Fruit fly (Drosophila melanogaster) whole organism, embryonic: ENCODE measurements around the gene CG3587.

ENCODE experiments used
- Atf3 ChIP-seq: fragments of 200-800 bp; sonication (Bioruptor generic); optimal IDR thresholded peaks from 3 replicates; lab custom pipeline; 2016; ENCODE audit warnings: missing biosample characterization, missing genetic modification characterization
- B-H2 ChIP-seq: fragments of 200-800 bp; sonication (Bioruptor generic); optimal IDR thresholded peaks from 2 replicates; lab custom pipeline; 2018; ENCODE audit warnings: missing biosample characterization, mild to moderate bottlenecking, missing genetic modification characterization
- Bdp1 ChIP-seq: fragments of 200-800 bp; sonication (Bioruptor generic); optimal IDR thresholded peaks from 3 replicates; lab custom pipeline; 2016; ENCODE audit warnings: missing biosample characterization, missing genetic modification characterization
- CG10147 ChIP-seq: fragments of 200-800 bp; sonication (Bioruptor generic); optimal IDR thresholded peaks from 2 replicates; lab custom pipeline; 2019; ENCODE audit warnings: missing biosample characterization, mild to moderate bottlenecking, missing genetic modification characterization, moderate library complexity
- CG10366 ChIP-seq: fragments of 200-800 bp; sonication (Bioruptor generic); IDR thresholded peaks from 2 replicates; pipeline ENCODE4 v1.3.6; 2022; ENCODE audit warnings: missing biosample characterization, missing genetic modification characterization
- CG10959 ChIP-seq: fragments of 200-800 bp; sonication (Bioruptor generic); IDR thresholded peaks from 2 replicates; pipeline ENCODE4 v1.3.6; 2022; ENCODE audit warnings: missing biosample characterization, missing genetic modification characterization
- CG11560 ChIP-seq: fragments of 200-800 bp; sonication (Bioruptor generic); IDR thresholded peaks from 3 replicates; pipeline ENCODE4 v1.3.6; 2022; ENCODE audit warnings: missing biosample characterization, missing genetic modification characterization
- CG12071 ChIP-seq: fragments of 200-800 bp; sonication (Bioruptor generic); optimal IDR thresholded peaks from 3 replicates; lab custom pipeline; 2018; ENCODE audit warnings: missing biosample characterization, mild to moderate bottlenecking, missing genetic modification characterization
- CG12155 ChIP-seq: fragments of 200-800 bp; sonication (Bioruptor generic); optimal IDR thresholded peaks from 3 replicates; lab custom pipeline; 2016; ENCODE audit warnings: missing biosample characterization, missing genetic modification characterization
- CG13894 ChIP-seq: fragments of 200-800 bp; sonication (Bioruptor generic); optimal IDR thresholded peaks from 3 replicates; lab custom pipeline; 2018; ENCODE audit warnings: missing biosample characterization, mild to moderate bottlenecking, missing genetic modification characterization, moderate library complexity
- CG16863 ChIP-seq: fragments of 200-800 bp; sonication (Bioruptor generic); optimal IDR thresholded peaks from 3 replicates; lab custom pipeline; 2016; ENCODE audit warnings: missing biosample characterization, missing genetic modification characterization
- CG17802 ChIP-seq: fragments of 200-800 bp; sonication (Bioruptor generic); optimal IDR thresholded peaks from 2 replicates; lab custom pipeline; 2018; ENCODE audit warnings: missing biosample characterization, mild to moderate bottlenecking, missing genetic modification characterization, moderate library complexity
- CG2875 ChIP-seq: fragments of 200-800 bp; sonication (Bioruptor generic); optimal IDR thresholded peaks from 2 replicates; lab custom pipeline; 2017; ENCODE audit warnings: missing biosample characterization, mild to moderate bottlenecking, missing genetic modification characterization, missing genetic modification reagents
- CG30431 ChIP-seq: fragments of 200-800 bp; sonication (Bioruptor generic); optimal IDR thresholded peaks from 2 replicates; lab custom pipeline; 2017; ENCODE audit warnings: missing biosample characterization, missing genetic modification characterization
- CG31388 ChIP-seq: fragments of 200-800 bp; sonication (Bioruptor generic); optimal IDR thresholded peaks from 2 replicates; lab custom pipeline; 2016; ENCODE audit warnings: missing biosample characterization, missing genetic modification characterization
- CG32772 ChIP-seq: fragments of 200-800 bp; sonication (Bioruptor generic); IDR thresholded peaks from 2 replicates; pipeline ENCODE4 v1.3.6; 2022; ENCODE audit warnings: missing biosample characterization, missing genetic modification characterization
- CG3838 ChIP-seq: fragments of 200-800 bp; sonication (Bioruptor generic); optimal IDR thresholded peaks from 3 replicates; lab custom pipeline; 2016; ENCODE audit warnings: missing biosample characterization, missing genetic modification characterization
- CG6765 ChIP-seq: fragments of 200-800 bp; sonication (Bioruptor generic); optimal IDR thresholded peaks from 3 replicates; lab custom pipeline; 2017; ENCODE audit warnings: missing biosample characterization, mild to moderate bottlenecking, missing genetic modification characterization
- CG7271 ChIP-seq: fragments of 200-800 bp; sonication (Bioruptor generic); optimal IDR thresholded peaks from 2 replicates; lab custom pipeline; 2018; ENCODE audit warnings: missing biosample characterization, mild to moderate bottlenecking, missing genetic modification characterization, moderate library complexity
- CG7556 ChIP-seq: fragments of 200-800 bp; sonication (Bioruptor generic); optimal IDR thresholded peaks from 2 replicates; lab custom pipeline; 2017; ENCODE audit warnings: missing biosample characterization, mild to moderate bottlenecking, missing genetic modification characterization
- CG7745 ChIP-seq: fragments of 200-800 bp; sonication (Bioruptor generic); optimal IDR thresholded peaks from 2 replicates; lab custom pipeline; 2018; ENCODE audit warnings: missing biosample characterization, mild to moderate bottlenecking, missing genetic modification characterization, moderate library complexity
- CG7928 ChIP-seq: fragments of 200-800 bp; sonication (Bioruptor generic); optimal IDR thresholded peaks from 2 replicates; lab custom pipeline; 2017; ENCODE audit warnings: missing biosample characterization, mild to moderate bottlenecking, missing genetic modification characterization
- CG9609 ChIP-seq: fragments of 200-800 bp; sonication (Bioruptor generic); optimal IDR thresholded peaks from 3 replicates; lab custom pipeline; 2016; ENCODE audit warnings: missing biosample characterization, missing genetic modification characterization
- MBD-R2 ChIP-seq: fragments of 200-800 bp; sonication (Bioruptor generic); IDR thresholded peaks from 2 replicates; pipeline ENCODE4 v1.3.6; 2022; ENCODE audit warnings: missing biosample characterization, missing genetic modification characterization
- Rfx ChIP-seq: fragments of 200-800 bp; sonication (Bioruptor generic); IDR thresholded peaks from 2 replicates; pipeline ENCODE4 v1.3.6; 2022; ENCODE audit warnings: missing biosample characterization, missing genetic modification characterization
- Scr ChIP-seq: fragments of 200-800 bp; sonication (Bioruptor generic); IDR thresholded peaks from 2 replicates; pipeline ENCODE4 v1.3.6; 2022; ENCODE audit warnings: missing biosample characterization, missing genetic modification characterization; ENCODE audit not compliant: partially characterized antibody
- Sin3A ChIP-seq: fragments of >200 bp; optimal IDR thresholded peaks from 2 replicates; lab custom pipeline; 2018
- Six4 ChIP-seq: fragments of 200-800 bp; sonication (Bioruptor generic); optimal IDR thresholded peaks from 2 replicates; lab custom pipeline; 2016; ENCODE audit warnings: missing biosample characterization, missing genetic modification characterization
- Sry-δ ChIP-seq: fragments of 200-800 bp; sonication (Bioruptor generic); optimal IDR thresholded peaks from 2 replicates; lab custom pipeline; 2016; ENCODE audit warnings: missing biosample characterization, missing genetic modification characterization
- Ssrp ChIP-seq: fragments of 200-800 bp; sonication (Bioruptor generic); optimal IDR thresholded peaks from 2 replicates; lab custom pipeline; 2018; ENCODE audit warnings: missing biosample characterization, mild to moderate bottlenecking, missing genetic modification characterization, moderate library complexity
- al ChIP-seq: fragments of 200-800 bp; sonication (Bioruptor generic); IDR thresholded peaks from 2 replicates; pipeline ENCODE4 v1.3.6; 2022; ENCODE audit warnings: missing biosample characterization, missing genetic modification characterization
- aop ChIP-seq: fragments of 200-800 bp; sonication (Bioruptor generic); IDR thresholded peaks from 2 replicates; pipeline ENCODE4 v1.3.6; 2022; ENCODE audit warnings: missing biosample characterization, missing genetic modification characterization
- az2 ChIP-seq: fragments of 200-800 bp; sonication (Bioruptor generic); optimal IDR thresholded peaks from 3 replicates; lab custom pipeline; 2016; ENCODE audit warnings: missing biosample characterization, missing genetic modification characterization
- chn ChIP-seq: fragments of 200-800 bp; sonication (Bioruptor generic); optimal IDR thresholded peaks from 2 replicates; lab custom pipeline; 2016; ENCODE audit warnings: missing biosample characterization, missing genetic modification characterization
- cwo ChIP-seq: fragments of 200-800 bp; sonication (Bioruptor generic); optimal IDR thresholded peaks from 3 replicates; lab custom pipeline; 2017; ENCODE audit warnings: missing biosample characterization, missing genetic modification characterization, mild to moderate bottlenecking, moderate library complexity, missing genetic modification reagents
- dati ChIP-seq: fragments of 200-800 bp; sonication (Bioruptor generic); IDR thresholded peaks from 2 replicates; pipeline ENCODE4 v1.3.6; 2022; ENCODE audit warnings: missing biosample characterization, missing genetic modification characterization
- en ChIP-seq: fragments of 200-800 bp; sonication (Bioruptor generic); optimal IDR thresholded peaks from 2 replicates; lab custom pipeline; 2016; ENCODE audit warnings: missing biosample characterization, missing genetic modification characterization
- grn ChIP-seq: fragments of 200-800 bp; sonication (Bioruptor generic); optimal IDR thresholded peaks from 3 replicates; lab custom pipeline; 2017; ENCODE audit warnings: missing biosample characterization, missing genetic modification characterization
- hb ChIP-seq: fragments of 200-800 bp; sonication (Bioruptor generic); IDR thresholded peaks from 3 replicates; pipeline ENCODE4 v1.3.6; 2022; ENCODE audit warnings: missing biosample characterization, missing genetic modification characterization; ENCODE audit not compliant: partially characterized antibody
- hth ChIP-seq: fragments of >200 bp; optimal IDR thresholded peaks from 2 replicates; lab custom pipeline; 2017; ENCODE audit warnings: inconsistent platforms
- lilli ChIP-seq: fragments of 200-800 bp; sonication (Bioruptor generic); optimal IDR thresholded peaks from 3 replicates; lab custom pipeline; 2016; ENCODE audit warnings: missing biosample characterization, missing genetic modification characterization
- lov ChIP-seq, 2 experiments: fragments of 200-800 bp in 1 of 2; fragments of >200 bp in 1 of 2; sonication (Bioruptor generic) in 1 of 2; IDR thresholded peaks in 1 of 2; optimal IDR thresholded peaks in 1 of 2; 2 replicates in 1 of 2; 3 replicates in 1 of 2; pipeline versions ENCODE4 v1.3.6 to Lab custom; 2017 to 2022; ENCODE audit warnings: missing biosample characterization in 1 of 2, missing genetic modification characterization in 1 of 2
- mld ChIP-seq: fragments of 200-800 bp; sonication (Bioruptor generic); IDR thresholded peaks from 3 replicates; pipeline ENCODE4 v1.3.6; 2022; ENCODE audit warnings: missing biosample characterization, missing genetic modification characterization; ENCODE audit not compliant: partially characterized antibody
- nau ChIP-seq: fragments of 200-800 bp; sonication (Bioruptor generic); optimal IDR thresholded peaks from 3 replicates; lab custom pipeline; 2017; ENCODE audit warnings: missing biosample characterization, mild to moderate bottlenecking, missing genetic modification characterization, missing genetic modification reagents
- org-1 ChIP-seq: fragments of 200-800 bp; sonication (Bioruptor generic); optimal IDR thresholded peaks from 2 replicates; lab custom pipeline; 2017; ENCODE audit warnings: missing biosample characterization, missing genetic modification characterization
- pnt ChIP-seq: fragments of 200-800 bp; sonication (Bioruptor generic); optimal IDR thresholded peaks from 3 replicates; lab custom pipeline; 2016; ENCODE audit warnings: missing biosample characterization, missing genetic modification characterization
- stwl ChIP-seq: fragments of 200-800 bp; sonication (Bioruptor generic); optimal IDR thresholded peaks from 3 replicates; lab custom pipeline; 2018; ENCODE audit warnings: missing biosample characterization, mild to moderate bottlenecking, missing genetic modification characterization, moderate library complexity
- tin ChIP-seq: fragments of 200-800 bp; sonication (Bioruptor generic); optimal IDR thresholded peaks from 3 replicates; lab custom pipeline; 2016; ENCODE audit warnings: missing biosample characterization, missing genetic modification characterization
- tio ChIP-seq: fragments of 200-800 bp; sonication (Bioruptor generic); optimal IDR thresholded peaks from 2 replicates; lab custom pipeline; 2017; ENCODE audit warnings: missing biosample characterization, missing genetic modification characterization, inconsistent platforms
- z ChIP-seq: fragments of 200-800 bp; sonication (Bioruptor generic); IDR thresholded peaks from 3 replicates; pipeline ENCODE4 v1.3.6; 2022; ENCODE audit warnings: missing biosample characterization, missing genetic modification characterization

The CG3587 gene

dm6 chrX:1951391-1952066 lies 11.4 kb downstream of the CG3587 start (continued):
- TF ChIP-seq CG6765 (GFP tag; lab: Kevin White, UChicago) (peak; percentile 90), en (GFP tag; lab: Kevin White, UChicago) (peak; percentile 95), mld (no peak), CG12155 (GFP tag; lab: Kevin White, UChicago) (peak; percentile 92), tin (GFP tag; lab: Kevin White, UChicago) (peak; percentile 96), CG30431 (peak; percentile 96), hth (lab: Kevin White, UChicago) (no peak), Scr (GFP tag; lab: Robert Waterston, UW) (no peak), CG7745 (tag; lab: Kevin White, UChicago) (peak; percentile 47), CG9609 (GFP tag; lab: Kevin White, UChicago) (peak; percentile 96), CG7928 (GFP tag; lab: Kevin White, UChicago) (peak; percentile 71), Sin3A (lab: Kevin White, UChicago) (no peak), tio (GFP tag; lab: Kevin White, UChicago) (peak; percentile 89), CG16863 (GFP tag; lab: Kevin White, UChicago) (peak; percentile 96), CG17802 (peak; percentile 88), dati (GFP tag; lab: Robert Waterston, UW) (peak; percentile 89), CG7271 (peak; percentile 80), lov (optimal IDR thresholded peaks at IDR 0.05; lab: Kevin White, UChicago) (no peak), lov (GFP tag; IDR thresholded peaks at IDR 0.05; lab: Robert Waterston, UW) (peak; percentile 95), MBD-R2 (GFP tag; lab: Robert Waterston, UW) (peak; percentile 85; the same call in 1 of the 2 replicates), CG10366 (GFP tag; lab: Robert Waterston, UW) (peak; percentile 89), lilli (GFP tag; lab: Kevin White, UChicago) (peak; percentile 96), CG3838 (GFP tag; lab: Kevin White, UChicago) (peak; percentile 85), CG32772 (GFP tag; lab: Robert Waterston, UW) (peak; percentile 93), Six4 (GFP tag; lab: Kevin White, UChicago) (peak; percentile 95), nau (GFP tag; lab: Kevin White, UChicago) (peak; percentile 94), chn (GFP tag; lab: Kevin White, UChicago) (peak; percentile 95), al (GFP tag; lab: Robert Waterston, UW) (peak; percentile 85), B-H2 (GFP tag; lab: Kevin White, UChicago) (peak; percentile 88), Bdp1 (peak; percentile 88), CG10959 (GFP tag; lab: Robert Waterston, UW) (peak; percentile 85), CG12071 (peak; percentile 98), z (peak; percentile 69; the same call in 1 of the 3 replicates), Sry-δ (GFP tag; lab: Kevin White, UChicago) (peak; percentile 63), aop (GFP tag; lab: Robert Waterston, UW) (peak; percentile 78), cwo (peak; percentile 93), org-1 (GFP tag; lab: Kevin White, UChicago) (peak; percentile 96), Rfx (peak; percentile 96), CG31388 (peak; percentile 74), CG10147 (GFP tag; lab: Kevin White, UChicago) (peak; percentile 92), CG11560 (tag; lab: Robert Waterston, UW) (peak; percentile 67; the same call in 1 of the 3 replicates), hb (GFP tag; lab: Robert Waterston, UW) (no peak), pnt (GFP tag; lab: Kevin White, UChicago) (peak; percentile 94), CG7556 (GFP tag; lab: Kevin White, UChicago) (peak; percentile 95), stwl (tag; lab: Kevin White, UChicago) (peak; percentile 42), CG2875 (GFP tag; lab: Kevin White, UChicago) (peak; percentile 95), Ssrp (tag; lab: Kevin White, UChicago) (peak; percentile 92), grn (GFP tag; lab: Kevin White, UChicago) (peak; percentile 44), Atf3 (peak; percentile 93), CG13894 (tag; lab: Kevin White, UChicago) (peak; percentile 91), az2 (GFP tag; lab: Kevin White, UChicago) (peak; percentile 96)
